Worm (Caenorhabditis elegans): ENCODE results near the gene F21D12.3.
A peak's percentile ranks its signal among the peaks of the same experiment; 100 is the strongest.

F21D12.3 gene

ce11 chrII:7289923-7290476 lies 33.8 kb downstream of the F21D12.3 start, which contains the start of gene C30G12.2 (continued):
- TF ChIP-seq unc-62 (GFP tag; optimal IDR thresholded peaks at IDR 0.05 in 1 of 2): peak in 1 of 2 experiments; percentile 75
- TF ChIP-seq unc-62 (tag; optimal IDR thresholded peaks at IDR 0.05): no peak
- 0 out of 2 replicates have a peak, but pooled peaks have one; percentile 13 for TF ChIP-seq mdt-29 (GFP tag; IDR thresholded peaks at IDR 0.05)
- peak; percentile 58 for TF ChIP-seq nhr-28 (tag; optimal IDR thresholded peaks at IDR 0.05)
- peak; percentile 86 for TF ChIP-seq nhr-102 (tag; optimal IDR thresholded peaks at IDR 0.05)
- peak; percentile 36 for TF ChIP-seq aha-1 (tag)
- TF ChIP-seq dmd-6 (GFP tag; IDR thresholded peaks at IDR 0.05): peak; percentile 100

ce11 chrII:7287709-7288108 lies 36.1 kb downstream of the F21D12.3 start:
- TF ChIP-seq snpc-1.2 (GFP tag; IDR thresholded peaks at IDR 0.05) (no peak), nhr-11 (tag; optimal IDR thresholded peaks at IDR 0.05) (no peak), F10B5.3 (tag; optimal IDR thresholded peaks at IDR 0.05) (no peak), hlh-11 (tag; optimal IDR thresholded peaks at IDR 0.05) (peak; percentile 68), unc-62 (GFP tag; optimal IDR thresholded peaks at IDR 0.05 in 1 of 2) (peak in 1 of 2 experiments; percentile 98), unc-62 (tag; optimal IDR thresholded peaks at IDR 0.05) (no peak), spr-3 (GFP tag; optimal IDR thresholded peaks at IDR 0.05) (no peak), tra-1 (GFP tag; IDR thresholded peaks at IDR 0.05) (peak; percentile 67; the same call in 1 of the 2 replicates), daf-16 (GFP tag; optimal IDR thresholded peaks at IDR 0.05) (no peak), daf-16 (tag; optimal IDR thresholded peaks at IDR 0.05) (peak; percentile 70), Y5F2A.4 (GFP tag; optimal IDR thresholded peaks at IDR 0.05) (no peak), snpc-4 (tag; optimal IDR thresholded peaks at IDR 0.05) (no peak), nhr-28 (tag; optimal IDR thresholded peaks at IDR 0.05) (peak; percentile 78), attf-4 (tag; optimal IDR thresholded peaks at IDR 0.05) (no peak), lin-29 (GFP tag; IDR thresholded peaks at IDR 0.05) (no peak), nhr-76 (tag; optimal IDR thresholded peaks at IDR 0.05) (no peak), F44E2.7 (GFP tag; IDR thresholded peaks at IDR 0.05) (no peak), sdz-12 (GFP tag; optimal IDR thresholded peaks at IDR 0.05) (no peak), ceh-20 (GFP tag; IDR thresholded peaks at IDR 0.05) (peak; percentile 94), nhr-102 (tag; optimal IDR thresholded peaks at IDR 0.05) (peak; percentile 77), mxl-3 (GFP tag; optimal IDR thresholded peaks at IDR 0.05) (peak; percentile 42), dpl-1 (GFP tag; optimal IDR thresholded peaks at IDR 0.05) (no peak), aha-1 (tag) (peak; percentile 23), nhr-41 (GFP tag; IDR thresholded peaks at IDR 0.05) (no peak), nhr-48 (tag; optimal IDR thresholded peaks at IDR 0.05) (peak; percentile 50), ZK337.2 (GFP tag; IDR thresholded peaks at IDR 0.05) (no peak), php-3 (GFP tag; IDR thresholded peaks at IDR 0.05) (peak; percentile 97), hif-1 (tag; optimal IDR thresholded peaks at IDR 0.05) (no peak), gei-8 (GFP tag; optimal IDR thresholded peaks at IDR 0.05) (no peak), dmd-6 (GFP tag; IDR thresholded peaks at IDR 0.05) (peak; percentile 84), Y105C5A.15 (GFP tag; IDR thresholded peaks at IDR 0.05) (no peak), mdl-1 (tag; optimal IDR thresholded peaks at IDR 0.05) (peak in 1 of 2 experiments; percentile 88), hlh-30 (tag; optimal IDR thresholded peaks at IDR 0.05; ENCODE audit: insufficient read depth) (peak; percentile 83), dve-1 (tag; optimal IDR thresholded peaks at IDR 0.05; ENCODE audit: insufficient read depth) (peak; percentile 74), R02D3.7 (tag; optimal IDR thresholded peaks at IDR 0.05) (no peak), ceh-28 (tag; optimal IDR thresholded peaks at IDR 0.05) (no peak), nhr-25 (tag; optimal IDR thresholded peaks at IDR 0.05; ENCODE audit: borderline replicate concordance, insufficient read depth) (peak; percentile 45)

- TF ChIP-seq zip-2 (tag; optimal IDR thresholded peaks at IDR 0.05) (no peak), pqm-1 (tag; optimal IDR thresholded peaks at IDR 0.05) (peak; percentile 20), hif-1 (tag; optimal IDR thresholded peaks at IDR 0.05) (peak in 1 of 2 experiments; percentile 40), hlh-11 (tag; optimal IDR thresholded peaks at IDR 0.05) (peak; percentile 37), madf-5 (GFP tag; IDR thresholded peaks at IDR 0.05) (no peak), duxl-1 (tag; optimal IDR thresholded peaks at IDR 0.05; ENCODE audit: poor library complexity) (no peak), mdl-1 (tag; optimal IDR thresholded peaks at IDR 0.05) (peak in 1 of 2 experiments; percentile 68), hlh-30 (tag; optimal IDR thresholded peaks at IDR 0.05; ENCODE audit: insufficient read depth) (peak; percentile 53), mxl-3 (GFP tag; optimal IDR thresholded peaks at IDR 0.05) (peak; percentile 38), gei-8 (GFP tag; optimal IDR thresholded peaks at IDR 0.05) (peak; percentile 9), dmd-6 (GFP tag; IDR thresholded peaks at IDR 0.05) (peak; percentile 90), saeg-2 (GFP tag; IDR thresholded peaks at IDR 0.05) (no peak), tra-1 (GFP tag; IDR thresholded peaks at IDR 0.05) (peak; percentile 71; the same call in 1 of the 2 replicates), nhr-28 (tag; optimal IDR thresholded peaks at IDR 0.05) (peak; percentile 78), cey-2 (tag; optimal IDR thresholded peaks at IDR 0.05; ENCODE audit: borderline replicate concordance, insufficient read depth) (peak; percentile 10), php-3 (GFP tag; IDR thresholded peaks at IDR 0.05) (peak; percentile 63; the same call in 1 of the 2 replicates), lsy-2 (tag; optimal IDR thresholded peaks at IDR 0.05) (peak in 1 of 2 experiments; percentile 1), ceh-20 (GFP tag; IDR thresholded peaks at IDR 0.05) (peak; percentile 70), nhr-77 (tag; optimal IDR thresholded peaks at IDR 0.05) (peak; percentile 51)
Observed at ce11 chrII:7287140-7287539, 36.7 kb downstream of the F21D12.3 start.
